Worm (Caenorhabditis elegans): ENCODE results near the gene twk-43.

twk-43 gene

ce11 chrV:13360254-13360653, 14.2 kb downstream of the twk-43 start, which contains the start of gene F32H5.4:
Gene F32H5.4, plus strand, starts transcription at chrV:13360554.
- TF ChIP-seq ets-4 (tag; optimal IDR thresholded peaks at IDR 0.05) (no peak), hlh-15 (tag; optimal IDR thresholded peaks at IDR 0.05) (no peak), F13H6.1 (tag; optimal IDR thresholded peaks at IDR 0.05) (no peak), dve-1 (tag; optimal IDR thresholded peaks at IDR 0.05) (no peak), ceh-19 (GFP tag; optimal IDR thresholded peaks at IDR 0.05) (no peak), rnt-1 (tag; optimal IDR thresholded peaks at IDR 0.05) (no peak), pat-9 (tag; optimal IDR thresholded peaks at IDR 0.05) (no peak), ceh-30 (tag; optimal IDR thresholded peaks at IDR 0.05) (no peak), odd-2 (tag; optimal IDR thresholded peaks at IDR 0.05) (no peak), fkh-6 (tag; optimal IDR thresholded peaks at IDR 0.05) (no peak), ceh-31 (tag; optimal IDR thresholded peaks at IDR 0.05) (no peak), elt-2 (tag; optimal IDR thresholded peaks at IDR 0.05) (no peak), nfya-1 (tag; optimal IDR thresholded peaks at IDR 0.05) (no peak), ceh-48 (tag; optimal IDR thresholded peaks at IDR 0.05) (no peak), ceh-14 (tag; optimal IDR thresholded peaks at IDR 0.05) (no peak), mec-3 (tag; optimal IDR thresholded peaks at IDR 0.05; ENCODE audit: borderline replicate concordance) (no peak), unc-55 (GFP tag; optimal IDR thresholded peaks at IDR 0.05) (no peak), nhr-232 (tag; optimal IDR thresholded peaks at IDR 0.05) (no peak), hlh-13 (GFP tag; optimal IDR thresholded peaks at IDR 0.05) (no peak)

- TF ChIP-seq nhr-11 (tag; optimal IDR thresholded peaks at IDR 0.05): no peak
- no peak for TF ChIP-seq ceh-14 (tag; optimal IDR thresholded peaks at IDR 0.05)
- TF ChIP-seq dve-1 (tag; optimal IDR thresholded peaks at IDR 0.05): no peak
- no peak for TF ChIP-seq ceh-31 (tag; optimal IDR thresholded peaks at IDR 0.05)
- no peak for TF ChIP-seq npax-4 (tag; optimal IDR thresholded peaks at IDR 0.05)
- no peak for TF ChIP-seq C38D4.7 (GFP tag; optimal IDR thresholded peaks at IDR 0.05)
- TF ChIP-seq ztf-16 (tag; optimal IDR thresholded peaks at IDR 0.05): no peak
- no peak for TF ChIP-seq ceh-30 (tag; optimal IDR thresholded peaks at IDR 0.05)
- TF ChIP-seq elt-4 (tag; optimal IDR thresholded peaks at IDR 0.05): no peak
- no peak for TF ChIP-seq sox-2 (GFP tag; IDR thresholded peaks at IDR 0.05)
- TF ChIP-seq ceh-34 (tag; optimal IDR thresholded peaks at IDR 0.05): no peak
- TF ChIP-seq hlh-13 (GFP tag; optimal IDR thresholded peaks at IDR 0.05): no peak
- no peak for TF ChIP-seq nfya-1 (tag; optimal IDR thresholded peaks at IDR 0.05)
- no peak for TF ChIP-seq fkh-6 (tag; optimal IDR thresholded peaks at IDR 0.05)
- no peak for TF ChIP-seq sdc-2 (tag; optimal IDR thresholded peaks at IDR 0.05)
- no peak for TF ChIP-seq pha-4 (tag; optimal IDR thresholded peaks at IDR 0.05)
- no peak for TF ChIP-seq ceh-18 (tag; optimal IDR thresholded peaks at IDR 0.05)
- TF ChIP-seq tbx-7 (tag; optimal IDR thresholded peaks at IDR 0.05): no peak
- no peak for TF ChIP-seq odd-2 (tag; optimal IDR thresholded peaks at IDR 0.05)
Observed at ce11 chrV:13363415-13363814, 17.3 kb downstream of the twk-43 start, which contains the start of gene srg-46. Gene srg-46, plus strand, starts transcription at chrV:13363715.

DNA sequence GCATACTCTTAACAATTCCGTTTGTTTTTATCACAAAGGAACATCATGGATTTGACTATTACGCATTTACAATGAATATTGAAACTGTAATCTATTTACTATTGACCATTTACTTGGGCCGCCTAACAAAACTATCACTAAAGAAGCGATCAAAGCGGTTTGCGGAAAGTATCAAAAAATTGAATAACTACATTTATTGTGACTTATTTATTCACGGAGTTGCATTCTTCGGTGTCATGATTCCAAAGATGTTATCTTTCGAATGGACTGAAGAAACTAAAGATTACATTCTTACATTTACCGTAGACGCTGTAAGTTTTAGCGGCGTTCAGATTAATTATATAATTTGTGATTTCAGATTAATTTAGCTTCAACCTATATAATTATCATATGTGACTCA, 18.1 kb downstream of the twk-43 start:
- TF ChIP-seq tbx-2 (tag; optimal IDR thresholded peaks at IDR 0.05) (no peak), ceh-14 (tag; optimal IDR thresholded peaks at IDR 0.05) (no peak), pros-1 (tag; optimal IDR thresholded peaks at IDR 0.05) (no peak), K09A11.1 (tag; optimal IDR thresholded peaks at IDR 0.05; ENCODE audit: insufficient read depth) (no peak), unc-3 (GFP tag; conservative IDR thresholded peaks at IDR 0.05) (no peak), unc-3 (tag; optimal IDR thresholded peaks at IDR 0.05) (no peak), pax-1 (tag; optimal IDR thresholded peaks at IDR 0.05) (no peak), pqm-1 (tag; optimal IDR thresholded peaks at IDR 0.05) (no peak), ztf-16 (tag; optimal IDR thresholded peaks at IDR 0.05) (no peak), nfya-1 (tag; optimal IDR thresholded peaks at IDR 0.05) (no peak), unc-42 (tag; optimal IDR thresholded peaks at IDR 0.05) (no peak), lin-11 (tag; optimal IDR thresholded peaks at IDR 0.05) (no peak), elt-4 (tag; optimal IDR thresholded peaks at IDR 0.05) (no peak), T23F11.4 (GFP tag; optimal IDR thresholded peaks at IDR 0.05) (no peak), ceh-45 (GFP tag; IDR thresholded peaks at IDR 0.05) (no peak), C38D4.7 (GFP tag; optimal IDR thresholded peaks at IDR 0.05) (no peak), ama-1 (optimal IDR thresholded peaks at IDR 0.05) (no peak), ceh-9 (tag; optimal IDR thresholded peaks at IDR 0.05) (no peak), ceh-18 (tag; optimal IDR thresholded peaks at IDR 0.05) (no peak), ahr-1 (tag; optimal IDR thresholded peaks at IDR 0.05) (no peak)

All from whole organism, late embryonic.